Worm (Caenorhabditis elegans) whole organism, early embryonic: ENCODE results near the gene spe-49.

Experiments used
- B0310.2 ChIP-seq: sonication (generic microtip); optimal IDR thresholded peaks from 2 replicates; lab custom pipeline; 2016; ENCODE audit warnings: mild to moderate bottlenecking, missing genetic modification characterization, missing compliant biosample characterization
- F13C5.2 ChIP-seq: sonication (generic microtip); optimal IDR thresholded peaks from 2 replicates; lab custom pipeline; 2017; ENCODE audit warnings: mild to moderate bottlenecking, missing genetic modification characterization, inconsistent platforms, missing compliant biosample characterization
- ama-1 ChIP-seq: fragments of 150-350 bp; optimal IDR thresholded peaks from 2 replicates; lab custom pipeline; 2014
- ceh-13 ChIP-seq: fragments of 200-800 bp; sonication (Bioruptor generic); optimal IDR thresholded peaks from 2 replicates; lab custom pipeline; 2018; ENCODE audit warnings: mild to moderate bottlenecking, missing genetic modification characterization, missing compliant biosample characterization
- ets-7 ChIP-seq: sonication (generic microtip); optimal IDR thresholded peaks from 2 replicates; lab custom pipeline; 2016; ENCODE audit warnings: missing genotype, missing genetic modification characterization, missing compliant biosample characterization
- flt-1 ChIP-seq: fragments of 200-800 bp; sonication (Bioruptor generic); IDR thresholded peaks from 2 replicates; pipeline ENCODE4 v1.3.6; 2022; ENCODE audit warnings: missing genetic modification characterization, missing compliant biosample characterization
- hmbx-1 ChIP-seq: sonication (generic microtip); optimal IDR thresholded peaks from 2 replicates; lab custom pipeline; 2016; ENCODE audit warnings: mild to moderate bottlenecking, missing genetic modification characterization, missing compliant biosample characterization
- hmg-4 ChIP-seq: fragments of 200-800 bp; sonication (Bioruptor generic); optimal IDR thresholded peaks from 2 replicates; lab custom pipeline; 2018; ENCODE audit warnings: mild to moderate bottlenecking, missing genetic modification characterization, missing compliant biosample characterization
- hnd-1 ChIP-seq: sonication (generic microtip); optimal IDR thresholded peaks from 2 replicates; lab custom pipeline; 2016; ENCODE audit warnings: missing genetic modification characterization, missing compliant biosample characterization
- pes-1 ChIP-seq: fragments of 200-800 bp; sonication (Bioruptor generic); IDR thresholded peaks from 2 replicates; pipeline ENCODE4 v1.3.6; 2022; ENCODE audit warnings: missing genetic modification reagents, missing genetic modification characterization, missing compliant biosample characterization
- scrt-1 ChIP-seq: fragments of 200-800 bp; sonication (Bioruptor generic); IDR thresholded peaks from 2 replicates; pipeline ENCODE4 v1.3.6; 2022; ENCODE audit warnings: missing genetic modification characterization, missing compliant biosample characterization
- sea-1 ChIP-seq: fragments of 200-800 bp; sonication (Bioruptor generic); conservative IDR thresholded peaks from 2 replicates; pipeline ENCODE4 v1.3.6; 2022; ENCODE audit warnings: missing genetic modification characterization, missing compliant biosample characterization
- tbx-37 ChIP-seq: fragments of 200-800 bp; sonication (Bioruptor generic); conservative IDR thresholded peaks from 2 replicates; pipeline ENCODE4 v1.3.6; 2022; ENCODE audit warnings: missing genetic modification reagents, missing genetic modification characterization, missing compliant biosample characterization

DNA sequence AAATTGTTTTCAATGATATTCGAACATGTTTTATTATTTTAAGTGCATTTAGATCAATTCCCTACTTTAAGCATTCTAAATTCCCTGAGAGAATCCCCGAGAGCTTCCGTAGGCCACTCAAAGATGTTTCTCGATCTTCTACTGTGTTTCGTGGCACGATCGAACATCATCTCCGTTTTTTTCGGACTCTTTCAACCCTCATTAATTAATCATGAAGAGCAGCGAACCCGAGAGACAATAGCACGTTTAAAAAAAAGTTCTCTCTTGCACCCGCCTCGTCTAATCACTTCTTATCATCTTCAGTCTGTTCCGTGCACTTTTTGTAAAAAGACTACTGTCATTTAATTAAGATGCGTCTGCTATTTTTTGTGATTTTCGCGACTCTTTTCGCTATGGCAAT, 7.4 kb downstream of the spe-49 start, which contains the start of gene K12B6.11:
- TF ChIP-seq hmbx-1 (tag; lab: Kevin White, UChicago) (no peak), flt-1 (GFP tag; lab: Robert Waterston, UW) (no peak), ets-7 (tag; lab: Kevin White, UChicago) (no peak), ceh-13 (GFP tag; lab: Kevin White, UChicago) (no peak), pes-1 (GFP tag; lab: Robert Waterston, UW) (no peak), F13C5.2 (tag; lab: Kevin White, UChicago) (no peak), ama-1 (no peak), hmg-4 (GFP tag; lab: Kevin White, UChicago) (no peak), sea-1 (no peak), B0310.2 (tag; lab: Kevin White, UChicago) (no peak), hnd-1 (no peak), tbx-37 (GFP tag; lab: Robert Waterston, UW) (no peak), scrt-1 (GFP tag; lab: Robert Waterston, UW) (no peak)
